Fruit fly (Drosophila melanogaster): ENCODE measurements around the gene CG3699.

dm6 chrX:947450-948284, at the start of gene CG3699:
- TF ChIP-seq psq (optimal IDR thresholded peaks at IDR 0.05) (no peak), EcR (GFP tag; optimal IDR thresholded peaks at IDR 0.05) (no peak), Dll (optimal IDR thresholded peaks at IDR 0.05) (no peak), usp (GFP tag; optimal IDR thresholded peaks at IDR 0.05) (no peak), CG8478 (optimal IDR thresholded peaks at IDR 0.05) (no peak)

All from whole organism.